Worm (Caenorhabditis elegans) whole organism, early embryonic: Measurements from ENCODE around the gene fbxb-76.
A peak's percentile ranks its signal among the peaks of the same experiment; 100 is the strongest.

Source experiments
- B0310.2 ChIP-seq: sonication (generic microtip); optimal IDR thresholded peaks from 2 replicates; lab custom pipeline; 2016; ENCODE audit warnings: mild to moderate bottlenecking, missing genetic modification characterization, missing compliant biosample characterization
- F13C5.2 ChIP-seq: sonication (generic microtip); optimal IDR thresholded peaks from 2 replicates; lab custom pipeline; 2017; ENCODE audit warnings: mild to moderate bottlenecking, missing genetic modification characterization, inconsistent platforms, missing compliant biosample characterization
- aly-1 ChIP-seq: sonication (generic microtip); optimal IDR thresholded peaks from 2 replicates; lab custom pipeline; 2016; ENCODE audit warnings: missing genetic modification characterization, missing compliant biosample characterization
- ama-1 ChIP-seq: fragments of 150-350 bp; optimal IDR thresholded peaks from 2 replicates; lab custom pipeline; 2014
- ceh-13 ChIP-seq: fragments of 200-800 bp; sonication (Bioruptor generic); optimal IDR thresholded peaks from 2 replicates; lab custom pipeline; 2018; ENCODE audit warnings: mild to moderate bottlenecking, missing genetic modification characterization, missing compliant biosample characterization
- ceh-36 ChIP-seq: sonication (generic microtip); optimal IDR thresholded peaks from 2 replicates; lab custom pipeline; 2016; ENCODE audit warnings: missing genetic modification characterization, inconsistent platforms, missing compliant biosample characterization
- ets-7 ChIP-seq: sonication (generic microtip); optimal IDR thresholded peaks from 2 replicates; lab custom pipeline; 2016; ENCODE audit warnings: missing genotype, missing genetic modification characterization, missing compliant biosample characterization
- flt-1 ChIP-seq: fragments of 200-800 bp; sonication (Bioruptor generic); IDR thresholded peaks from 2 replicates; pipeline ENCODE4 v1.3.6; 2022; ENCODE audit warnings: missing genetic modification characterization, missing compliant biosample characterization
- hmbx-1 ChIP-seq: sonication (generic microtip); optimal IDR thresholded peaks from 2 replicates; lab custom pipeline; 2016; ENCODE audit warnings: mild to moderate bottlenecking, missing genetic modification characterization, missing compliant biosample characterization
- hmg-4 ChIP-seq: fragments of 200-800 bp; sonication (Bioruptor generic); optimal IDR thresholded peaks from 2 replicates; lab custom pipeline; 2018; ENCODE audit warnings: mild to moderate bottlenecking, missing genetic modification characterization, missing compliant biosample characterization
- hnd-1 ChIP-seq: sonication (generic microtip); optimal IDR thresholded peaks from 2 replicates; lab custom pipeline; 2016; ENCODE audit warnings: missing genetic modification characterization, missing compliant biosample characterization
- pes-1 ChIP-seq: fragments of 200-800 bp; sonication (Bioruptor generic); IDR thresholded peaks from 2 replicates; pipeline ENCODE4 v1.3.6; 2022; ENCODE audit warnings: missing genetic modification reagents, missing genetic modification characterization, missing compliant biosample characterization
- scrt-1 ChIP-seq: fragments of 200-800 bp; sonication (Bioruptor generic); IDR thresholded peaks from 2 replicates; pipeline ENCODE4 v1.3.6; 2022; ENCODE audit warnings: missing genetic modification characterization, missing compliant biosample characterization
- sea-1 ChIP-seq: fragments of 200-800 bp; sonication (Bioruptor generic); conservative IDR thresholded peaks from 2 replicates; pipeline ENCODE4 v1.3.6; 2022; ENCODE audit warnings: missing genetic modification characterization, missing compliant biosample characterization
- tbx-11 ChIP-seq: fragments of 200-800 bp; sonication (Bioruptor generic); IDR thresholded peaks from 2 replicates; pipeline ENCODE4 v1.3.6; 2022; ENCODE audit warnings: missing genetic modification characterization, missing compliant biosample characterization
- tbx-37 ChIP-seq: fragments of 200-800 bp; sonication (Bioruptor generic); conservative IDR thresholded peaks from 2 replicates; pipeline ENCODE4 v1.3.6; 2022; ENCODE audit warnings: missing genetic modification reagents, missing genetic modification characterization, missing compliant biosample characterization
- tra-4 ChIP-seq: sonication (generic microtip); optimal IDR thresholded peaks from 2 replicates; lab custom pipeline; 2017; ENCODE audit warnings: missing genetic modification characterization, missing compliant biosample characterization

The fbxb-76 gene

ce11 chrIV:11340735-11341443 lies 38.3 kb downstream of the fbxb-76 start:
- 0 out of 2 replicates have a peak, but pooled peaks have one; percentile 18 for TF ChIP-seq sea-1
- TF ChIP-seq tra-4 (tag; lab: Kevin White, UChicago): no peak

ce11 chrIV:11337021-11337420 lies 42.1 kb downstream of the fbxb-76 start, which contains the start of gene F54E12.2:
F54E12.2 (minus strand) TSS chrIV:11337184.
- TF ChIP-seq hmbx-1 (tag; lab: Kevin White, UChicago) (no peak), hnd-1 (no peak), sea-1 (no peak), scrt-1 (GFP tag; lab: Robert Waterston, UW) (no peak), pes-1 (no peak), ama-1 (lab: Kevin White, UChicago) (no peak), ets-7 (tag; lab: Kevin White, UChicago) (no peak), ceh-13 (GFP tag; lab: Kevin White, UChicago) (no peak), tbx-37 (GFP tag; lab: Robert Waterston, UW) (no peak), tra-4 (tag; lab: Kevin White, UChicago) (no peak), flt-1 (GFP tag; lab: Robert Waterston, UW) (no peak), hmg-4 (no peak), F13C5.2 (tag; lab: Kevin White, UChicago) (no peak), B0310.2 (tag; lab: Kevin White, UChicago) (no peak), aly-1 (no peak)

ce11 chrIV:11336180-11336579 lies 43.0 kb downstream of the fbxb-76 start:
- TF ChIP-seq pes-1 (no peak), B0310.2 (tag; lab: Kevin White, UChicago) (no peak), tra-4 (tag; lab: Kevin White, UChicago) (no peak), tbx-11 (GFP tag; lab: Robert Waterston, UW) (no peak), F13C5.2 (tag; lab: Kevin White, UChicago) (no peak), flt-1 (GFP tag; lab: Robert Waterston, UW) (no peak), tbx-37 (GFP tag; lab: Robert Waterston, UW) (no peak), aly-1 (no peak), hnd-1 (no peak), hmg-4 (no peak), ceh-36 (tag; lab: Kevin White, UChicago) (no peak), scrt-1 (GFP tag; lab: Robert Waterston, UW) (no peak), hmbx-1 (tag; lab: Kevin White, UChicago) (no peak), sea-1 (no peak), ets-7 (tag; lab: Kevin White, UChicago) (no peak), ceh-13 (GFP tag; lab: Kevin White, UChicago) (no peak), ama-1 (lab: Kevin White, UChicago) (no peak)

ce11 chrIV:11332751-11333150 lies 46.4 kb downstream of the fbxb-76 start, which contains the start of gene sart-3:
sart-3 (minus strand) TSS chrIV:11332969.
- TF ChIP-seq ets-7 (tag; lab: Kevin White, UChicago) (no peak), tra-4 (tag; lab: Kevin White, UChicago) (no peak), ama-1 (lab: Kevin White, UChicago) (no peak), hmbx-1 (tag; lab: Kevin White, UChicago) (no peak), aly-1 (no peak), ceh-36 (tag; lab: Kevin White, UChicago) (no peak), B0310.2 (tag; lab: Kevin White, UChicago) (no peak), ceh-13 (GFP tag; lab: Kevin White, UChicago) (no peak), hnd-1 (no peak), tbx-11 (GFP tag; lab: Robert Waterston, UW) (no peak), pes-1 (no peak), F13C5.2 (tag; lab: Kevin White, UChicago) (no peak), tbx-37 (GFP tag; lab: Robert Waterston, UW) (no peak), hmg-4 (no peak), scrt-1 (GFP tag; lab: Robert Waterston, UW) (no peak)

- TF ChIP-seq aly-1 (no peak), pes-1 (no peak), hnd-1 (no peak), tra-4 (tag; lab: Kevin White, UChicago) (no peak), ets-7 (tag; lab: Kevin White, UChicago) (no peak), ceh-36 (tag; lab: Kevin White, UChicago) (no peak)
Measured at ce11 chrIV:11329269-11329668, 49.9 kb downstream of the fbxb-76 start, which contains the start of gene leo-1. leo-1 (minus strand) TSS chrIV:11329369.
